Fruit fly (Drosophila melanogaster) whole organism, embryonic: ENCODE measurements around the gene Sec10.

Experiments used
- Adf1 ChIP-seq: fragments of 200-800 bp; sonication (Bioruptor generic); IDR thresholded peaks from 2 replicates; pipeline ENCODE4 v1.3.6; 2022; ENCODE audit warnings: missing biosample characterization, missing genetic modification characterization
- BtbVII ChIP-seq: fragments of 200-800 bp; sonication (Bioruptor generic); optimal IDR thresholded peaks from 3 replicates; lab custom pipeline; 2017; ENCODE audit warnings: missing biosample characterization, mild to moderate bottlenecking, missing genetic modification characterization
- CG11093 ChIP-seq: fragments of 200-800 bp; sonication (Bioruptor generic); IDR thresholded peaks from 3 replicates; pipeline ENCODE4 v1.3.6; 2022; ENCODE audit warnings: missing biosample characterization, missing genetic modification characterization
- CG12744 ChIP-seq: fragments of 200-800 bp; sonication (Bioruptor generic); optimal IDR thresholded peaks from 2 replicates; lab custom pipeline; 2016; ENCODE audit warnings: missing biosample characterization, missing genetic modification characterization
- CG13775 ChIP-seq: fragments of 200-800 bp; sonication (Bioruptor generic); optimal IDR thresholded peaks from 3 replicates; lab custom pipeline; 2017; ENCODE audit warnings: missing biosample characterization, mild to moderate bottlenecking, missing genetic modification characterization
- CG14441 ChIP-seq: fragments of 200-800 bp; sonication (Bioruptor generic); IDR thresholded peaks from 2 replicates; pipeline ENCODE4 v1.3.6; 2022; ENCODE audit warnings: missing biosample characterization, missing genetic modification characterization
- CG15696 ChIP-seq: fragments of 200-800 bp; sonication (Bioruptor generic); optimal IDR thresholded peaks from 2 replicates; lab custom pipeline; 2019; ENCODE audit warnings: missing biosample characterization, mild to moderate bottlenecking, missing genetic modification characterization, moderate library complexity
- CG30403 ChIP-seq: fragments of 200-800 bp; sonication (Bioruptor generic); optimal IDR thresholded peaks from 3 replicates; lab custom pipeline; 2016; ENCODE audit warnings: missing biosample characterization, missing genetic modification characterization
- CG4360 ChIP-seq: fragments of 200-800 bp; sonication (Bioruptor generic); IDR thresholded peaks from 2 replicates; pipeline ENCODE4 v1.3.6; 2022; ENCODE audit warnings: missing biosample characterization, missing genetic modification characterization
- CG7372 ChIP-seq: fragments of 200-800 bp; sonication (Bioruptor generic); IDR thresholded peaks from 2 replicates; pipeline ENCODE4 v1.3.6; 2022; ENCODE audit warnings: missing biosample characterization, missing genetic modification characterization
- CG8478 ChIP-seq: fragments of >200 bp; optimal IDR thresholded peaks from 2 replicates; lab custom pipeline; 2018
- D19A ChIP-seq: fragments of 200-800 bp; optimal IDR thresholded peaks from 3 replicates; lab custom pipeline; 2019; ENCODE audit warnings: missing biosample characterization, mild to moderate bottlenecking, missing genetic modification characterization, moderate library complexity
- Dp ChIP-seq: fragments of 200-800 bp; sonication (Bioruptor generic); optimal IDR thresholded peaks from 2 replicates; lab custom pipeline; 2018; ENCODE audit warnings: missing biosample characterization, mild to moderate bottlenecking, missing genetic modification characterization, moderate library complexity
- Drgx ChIP-seq: fragments of 200-800 bp; sonication (Bioruptor generic); IDR thresholded peaks from 2 replicates; pipeline ENCODE4 v1.3.6; 2022; ENCODE audit warnings: missing biosample characterization, missing genetic modification characterization
- Eip74EF ChIP-seq, 2 experiments: fragments of 200-800 bp in 1 of 2; fragments of >200 bp in 1 of 2; sonication (Bioruptor generic) in 1 of 2; optimal IDR thresholded peaks; 2 replicates each; lab custom pipeline; 2017 to 2019; ENCODE audit warnings: missing biosample characterization in 2 of 2, missing genetic modification characterization in 2 of 2, mild to moderate bottlenecking in 1 of 2, moderate library complexity in 1 of 2
- Fer3 ChIP-seq: fragments of 200-800 bp; sonication (Bioruptor generic); optimal IDR thresholded peaks from 2 replicates; lab custom pipeline; 2018; ENCODE audit warnings: missing biosample characterization, mild to moderate bottlenecking, missing genetic modification characterization, moderate library complexity
- Hr3 ChIP-seq: fragments of 200-800 bp; sonication (Bioruptor generic); optimal IDR thresholded peaks from 3 replicates; lab custom pipeline; 2016; ENCODE audit warnings: missing biosample characterization, missing genetic modification characterization
- MESR4 ChIP-seq: fragments of 200-800 bp; sonication (Bioruptor generic); optimal IDR thresholded peaks from 2 replicates; lab custom pipeline; 2018; ENCODE audit warnings: missing biosample characterization, mild to moderate bottlenecking, missing genetic modification characterization, moderate library complexity
- Mad ChIP-seq: fragments of 200-800 bp; sonication (Bioruptor generic); optimal IDR thresholded peaks from 2 replicates; lab custom pipeline; 2016; ENCODE audit warnings: missing biosample characterization, missing genetic modification characterization
- PHDP ChIP-seq: fragments of 200-800 bp; sonication (Bioruptor generic); optimal IDR thresholded peaks from 3 replicates; lab custom pipeline; 2018; ENCODE audit warnings: missing biosample characterization, mild to moderate bottlenecking, missing genetic modification characterization, moderate library complexity
- Stat92E ChIP-seq, 3 experiments: fragments of >200 bp in 2 of 3; fragments of 200-800 bp in 1 of 3; sonication (Bioruptor generic) in 1 of 3; optimal IDR thresholded peaks; 2 replicates each; lab custom pipeline; 2017 to 2019; ENCODE audit warnings: missing biosample characterization in 3 of 3, missing genetic modification characterization in 3 of 3, mild to moderate bottlenecking in 1 of 3, moderate library complexity in 1 of 3
- Tbp ChIP-seq: fragments of >200 bp; optimal IDR thresholded peaks from 2 replicates; lab custom pipeline; 2018; ENCODE audit warnings: missing biosample characterization, missing genetic modification characterization
- Usf ChIP-seq: fragments of 200-800 bp; sonication (Bioruptor generic); optimal IDR thresholded peaks from 2 replicates; lab custom pipeline; 2017; ENCODE audit warnings: missing genotype, missing biosample characterization, missing genetic modification characterization
- ato ChIP-seq: fragments of 200-800 bp; sonication (Bioruptor generic); IDR thresholded peaks from 2 replicates; pipeline ENCODE4 v1.3.6; 2022; ENCODE audit warnings: missing biosample characterization, missing genetic modification characterization; ENCODE audit not compliant: partially characterized antibody
- cad ChIP-seq: fragments of >200 bp; optimal IDR thresholded peaks from 2 replicates; lab custom pipeline; 2017; ENCODE audit warnings: missing biosample characterization, missing genetic modification characterization
- caup ChIP-seq: fragments of 200-800 bp; sonication (Bioruptor generic); optimal IDR thresholded peaks from 3 replicates; lab custom pipeline; 2017; ENCODE audit warnings: missing biosample characterization, mild to moderate bottlenecking, missing genetic modification characterization, moderate library complexity; ENCODE audit not compliant: severe bottlenecking
- disco-r ChIP-seq: fragments of 200-800 bp; sonication (Bioruptor generic); optimal IDR thresholded peaks from 2 replicates; lab custom pipeline; 2016; ENCODE audit warnings: missing biosample characterization, missing genetic modification characterization
- en ChIP-seq: fragments of 200-800 bp; sonication (Bioruptor generic); optimal IDR thresholded peaks from 2 replicates; lab custom pipeline; 2016; ENCODE audit warnings: missing biosample characterization, missing genetic modification characterization
- jumu ChIP-seq: fragments of 200-800 bp; sonication (Bioruptor generic); optimal IDR thresholded peaks from 3 replicates; lab custom pipeline; 2016; ENCODE audit warnings: missing biosample characterization, missing genetic modification characterization
- luna ChIP-seq: fragments of 200-800 bp; sonication (Bioruptor generic); optimal IDR thresholded peaks from 2 replicates; lab custom pipeline; 2016; ENCODE audit warnings: missing biosample characterization, missing genetic modification characterization
- mam ChIP-seq: fragments of 200-800 bp; sonication (Bioruptor generic); optimal IDR thresholded peaks from 3 replicates; lab custom pipeline; 2016; ENCODE audit warnings: missing biosample characterization, missing genetic modification characterization
- oc ChIP-seq: fragments of 200-800 bp; sonication (Bioruptor generic); optimal IDR thresholded peaks from 2 replicates; lab custom pipeline; 2018; ENCODE audit warnings: missing biosample characterization, mild to moderate bottlenecking, missing genetic modification characterization, moderate library complexity
- org-1 ChIP-seq: fragments of 200-800 bp; sonication (Bioruptor generic); optimal IDR thresholded peaks from 2 replicates; lab custom pipeline; 2017; ENCODE audit warnings: missing biosample characterization, missing genetic modification characterization
- pfk ChIP-seq: fragments of 200-800 bp; sonication (Bioruptor generic); optimal IDR thresholded peaks from 2 replicates; lab custom pipeline; 2018; ENCODE audit warnings: missing biosample characterization, mild to moderate bottlenecking, missing genetic modification characterization, moderate library complexity
- pros ChIP-seq: fragments of 200-800 bp; sonication (Bioruptor generic); optimal IDR thresholded peaks from 3 replicates; lab custom pipeline; 2019; ENCODE audit warnings: missing biosample characterization, mild to moderate bottlenecking, missing genetic modification characterization, moderate library complexity
- repo ChIP-seq: fragments of 200-800 bp; sonication (Bioruptor generic); optimal IDR thresholded peaks from 2 replicates; lab custom pipeline; 2016; ENCODE audit warnings: missing biosample characterization, missing genetic modification characterization
- row ChIP-seq: fragments of 200-800 bp; sonication (Bioruptor generic); IDR thresholded peaks from 3 replicates; pipeline ENCODE4 v1.3.6; 2022; ENCODE audit warnings: missing biosample characterization, missing genetic modification characterization
- sc ChIP-seq, 3 experiments: fragments of >200 bp in 2 of 3; fragments of 200-800 bp in 1 of 3; sonication (Bioruptor generic) in 1 of 3; optimal IDR thresholded peaks; 2 replicates in 2 of 3; 3 replicates in 1 of 3; lab custom pipeline; 2017; ENCODE audit warnings: mild to moderate bottlenecking in 1 of 3, missing biosample characterization in 1 of 3, missing genetic modification characterization in 1 of 3, missing genetic modification reagents in 1 of 3
- sd ChIP-seq: fragments of 200-800 bp; sonication (Bioruptor generic); optimal IDR thresholded peaks from 3 replicates; lab custom pipeline; 2018; ENCODE audit warnings: missing biosample characterization, mild to moderate bottlenecking, missing genetic modification characterization, moderate library complexity
- sim ChIP-seq: fragments of 200-800 bp; sonication (Bioruptor generic); IDR thresholded peaks from 2 replicates; pipeline ENCODE4 v1.3.6; 2022; ENCODE audit warnings: missing biosample characterization, missing genetic modification characterization
- stc ChIP-seq: fragments of 200-800 bp; sonication (Bioruptor generic); IDR thresholded peaks from 2 replicates; pipeline ENCODE4 v1.3.6; 2022; ENCODE audit warnings: missing biosample characterization, missing genetic modification characterization
- tna ChIP-seq: fragments of 200-800 bp; sonication (Bioruptor generic); IDR thresholded peaks from 2 replicates; pipeline ENCODE4 v1.3.6; 2022; ENCODE audit warnings: missing biosample characterization, missing genetic modification characterization; ENCODE audit not compliant: partially characterized antibody
- trem ChIP-seq: fragments of 200-800 bp; optimal IDR thresholded peaks from 3 replicates; lab custom pipeline; 2019; ENCODE audit warnings: missing biosample characterization, mild to moderate bottlenecking, missing genetic modification characterization, moderate library complexity
- tup ChIP-seq: fragments of 200-800 bp; sonication (Bioruptor generic); optimal IDR thresholded peaks from 2 replicates; lab custom pipeline; 2016; ENCODE audit warnings: missing biosample characterization, mild to moderate bottlenecking, missing genetic modification characterization, moderate library complexity
- wek ChIP-seq: fragments of 200-800 bp; sonication (Bioruptor generic); optimal IDR thresholded peaks from 3 replicates; lab custom pipeline; 2018; ENCODE audit warnings: missing biosample characterization, mild to moderate bottlenecking, missing genetic modification characterization, moderate library complexity
- z ChIP-seq: fragments of 200-800 bp; sonication (Bioruptor generic); IDR thresholded peaks from 3 replicates; pipeline ENCODE4 v1.3.6; 2022; ENCODE audit warnings: missing biosample characterization, missing genetic modification characterization

The Sec10 gene

DNA sequence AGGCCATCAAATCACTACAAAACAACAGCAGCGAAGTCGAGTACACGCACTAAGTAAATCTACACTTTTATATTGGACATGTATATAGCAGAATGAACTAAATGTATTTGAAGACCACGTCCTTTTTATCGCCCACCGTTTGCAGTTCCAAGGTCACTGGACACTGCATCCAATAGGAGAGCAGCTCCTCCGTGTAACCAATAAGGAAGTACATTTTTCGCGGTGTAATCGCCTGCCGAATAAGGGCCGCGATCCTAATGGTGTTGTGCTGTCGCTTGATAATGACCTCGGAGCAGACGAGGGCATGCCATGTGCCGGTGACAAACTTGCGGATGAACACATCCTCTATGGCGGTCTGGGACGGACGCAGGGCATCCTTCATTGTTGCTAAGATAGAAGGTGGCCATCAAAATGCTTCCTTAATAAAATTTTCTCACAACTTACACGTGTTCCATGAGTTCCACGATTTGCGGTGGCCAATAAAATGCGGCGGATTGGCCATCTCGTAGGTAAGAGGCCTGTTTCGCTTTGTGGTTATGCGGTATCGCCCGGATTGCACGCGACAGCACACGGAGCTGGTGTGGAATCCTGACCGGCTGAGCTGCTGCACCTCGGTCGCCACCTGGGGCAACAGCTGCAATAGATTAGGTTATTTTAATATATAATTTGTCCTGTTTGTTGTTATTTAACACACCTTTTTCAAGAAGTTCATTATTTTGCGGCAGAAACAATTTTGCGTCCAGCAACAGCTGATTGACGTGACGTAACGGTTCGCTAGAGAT lies 28.3 kb downstream of the Sec10 start, which contains the start of gene mRpS24 (continued):
- TF ChIP-seq oc (tag; lab: Kevin White, UChicago) = no peak
- TF ChIP-seq CG12744 = no peak
- TF ChIP-seq row (GFP tag; lab: Robert Waterston, UW) = no peak
- TF ChIP-seq MESR4 (GFP tag; lab: Kevin White, UChicago) = peak; percentile 52
- no peak for TF ChIP-seq cad

DNA sequence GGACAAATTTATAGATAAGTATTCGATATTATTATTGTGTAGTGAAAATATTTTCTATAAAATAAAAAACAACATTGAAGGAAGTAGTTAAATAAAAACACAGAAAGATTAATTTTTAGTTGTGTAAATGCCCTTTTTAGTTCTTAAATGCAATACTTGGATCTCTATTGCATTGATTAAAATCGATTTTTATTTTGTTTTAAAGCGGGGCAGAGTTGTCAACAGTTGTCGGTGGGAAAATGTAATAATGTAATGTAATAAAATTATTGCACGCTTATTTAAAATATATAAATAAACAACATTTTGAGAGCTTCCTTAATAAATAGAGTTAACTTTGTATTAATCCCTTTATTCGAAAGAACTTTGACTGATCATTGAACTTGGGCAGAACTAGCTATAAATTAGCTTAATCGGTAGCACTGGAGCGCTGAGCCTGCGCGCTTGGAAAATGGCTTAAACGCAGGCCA lies 29.0 kb downstream of the Sec10 start, which contains the start of gene Apc2:
Apc2 (plus strand) TSS at position 411 of the 467 bp plus-strand sequence.
- peak; percentile 65 for TF ChIP-seq D19A (tag; lab: Kevin White, UChicago)
- no peak for TF ChIP-seq sim (GFP tag; lab: Robert Waterston, UW)
- TF ChIP-seq stc (GFP tag; lab: Robert Waterston, UW) = peak; percentile 59; the same call in 1 of the 2 replicates
- TF ChIP-seq pros (GFP tag; lab: Kevin White, UChicago) = no peak
- no peak for TF ChIP-seq z (GFP tag; lab: Robert Waterston, UW)
- TF ChIP-seq BtbVII (GFP tag; lab: Kevin White, UChicago) = no peak
- TF ChIP-seq Usf (GFP tag; lab: Kevin White, UChicago) = no peak
- peak; percentile 64; the same call in 1 of the 2 replicates for TF ChIP-seq CG14441 (GFP tag; lab: Robert Waterston, UW)
- TF ChIP-seq disco-r (GFP tag; lab: Kevin White, UChicago) = no peak
- peak; percentile 41 for TF ChIP-seq mam
- peak; percentile 60 for TF ChIP-seq Hr3 (GFP tag; lab: Kevin White, UChicago)
- peak; percentile 72 for TF ChIP-seq CG30403
- TF ChIP-seq Stat92E (GFP tag; optimal IDR thresholded peaks at IDR 0.05; lab: Kevin White, UChicago) = peak in 1 of 3 experiments; percentile 24
- TF ChIP-seq CG11093 (GFP tag; lab: Robert Waterston, UW) = peak; percentile 37; the same call in 1 of the 3 replicates
- peak; percentile 30 for TF ChIP-seq tup (GFP tag; lab: Kevin White, UChicago)
- TF ChIP-seq repo (GFP tag; lab: Kevin White, UChicago) = no peak
- no peak for TF ChIP-seq Mad (GFP tag; lab: Kevin White, UChicago)
- TF ChIP-seq CG4360 = no peak
- TF ChIP-seq CG13775 (GFP tag; lab: Kevin White, UChicago) = peak; percentile 65
- TF ChIP-seq ato = no peak
- no peak for TF ChIP-seq cad
- TF ChIP-seq Adf1 (GFP tag; lab: Robert Waterston, UW) = no peak
- TF ChIP-seq Dp = peak; percentile 17
- no peak for TF ChIP-seq CG7372
- TF ChIP-seq sd = no peak
- TF ChIP-seq Tbp (GFP tag; lab: Kevin White, UChicago) = no peak
- no peak for TF ChIP-seq jumu (GFP tag; lab: Kevin White, UChicago)
- TF ChIP-seq trem = peak; percentile 73
- TF ChIP-seq pfk (GFP tag; lab: Kevin White, UChicago) = no peak
- no peak for TF ChIP-seq CG12744
- TF ChIP-seq CG15696 = peak; percentile 61
- peak; percentile 53 for TF ChIP-seq PHDP (tag; lab: Kevin White, UChicago)
- TF ChIP-seq wek (GFP tag; lab: Kevin White, UChicago) = no peak
- no peak for TF ChIP-seq tna
- TF ChIP-seq en (GFP tag; lab: Kevin White, UChicago) = no peak
- no peak for TF ChIP-seq sc (optimal IDR thresholded peaks at IDR 0.05; lab: Kevin White, UChicago)
- peak; percentile 37 for TF ChIP-seq sc (GFP tag; optimal IDR thresholded peaks at IDR 0.05; lab: Kevin White, UChicago)
- TF ChIP-seq CG8478 (lab: Kevin White, UChicago) = no peak
- peak in 1 of 2 experiments; percentile 29 for TF ChIP-seq Eip74EF (GFP tag; optimal IDR thresholded peaks at IDR 0.05; lab: Kevin White, UChicago)
- no peak for TF ChIP-seq org-1 (GFP tag; lab: Kevin White, UChicago)
- TF ChIP-seq Drgx (GFP tag; lab: Robert Waterston, UW) = peak; percentile 52; the same call in 1 of the 2 replicates
- TF ChIP-seq luna (GFP tag; lab: Kevin White, UChicago) = no peak
- peak; percentile 69 for TF ChIP-seq Fer3
- TF ChIP-seq caup (GFP tag; lab: Kevin White, UChicago) = peak; percentile 43
